Fruit fly (Drosophila melanogaster) whole organism, embryonic: Measurements from ENCODE around the gene CG14866.

Experiments
- Abd-B ChIP-seq: fragments of 200-800 bp; sonication (Bioruptor generic); optimal IDR thresholded peaks from 2 replicates; lab custom pipeline; 2018; ENCODE audit warnings: missing biosample characterization, mild to moderate bottlenecking, missing genetic modification characterization, moderate library complexity
- Adf1 ChIP-seq: fragments of 200-800 bp; sonication (Bioruptor generic); IDR thresholded peaks from 2 replicates; pipeline ENCODE4 v1.3.6; 2022; ENCODE audit warnings: missing biosample characterization, missing genetic modification characterization
- Aef1 ChIP-seq: fragments of 200-800 bp; sonication (Bioruptor generic); IDR thresholded peaks from 3 replicates; pipeline ENCODE4 v1.3.6; 2022; ENCODE audit warnings: missing biosample characterization, missing genetic modification characterization
- Atf6 ChIP-seq: fragments of 200-800 bp; sonication (Bioruptor generic); IDR thresholded peaks from 2 replicates; pipeline ENCODE4 v1.3.6; 2022; ENCODE audit warnings: missing biosample characterization, missing genetic modification characterization
- CG10979 ChIP-seq: fragments of 200-800 bp; sonication (Bioruptor generic); optimal IDR thresholded peaks from 2 replicates; lab custom pipeline; 2018; ENCODE audit warnings: missing biosample characterization, mild to moderate bottlenecking, missing genetic modification characterization, moderate library complexity
- CG11093 ChIP-seq: fragments of 200-800 bp; sonication (Bioruptor generic); IDR thresholded peaks from 3 replicates; pipeline ENCODE4 v1.3.6; 2022; ENCODE audit warnings: missing biosample characterization, missing genetic modification characterization
- CG12155 ChIP-seq: fragments of 200-800 bp; sonication (Bioruptor generic); optimal IDR thresholded peaks from 3 replicates; lab custom pipeline; 2016; ENCODE audit warnings: missing biosample characterization, missing genetic modification characterization
- CG12744 ChIP-seq: fragments of 200-800 bp; sonication (Bioruptor generic); optimal IDR thresholded peaks from 2 replicates; lab custom pipeline; 2016; ENCODE audit warnings: missing biosample characterization, missing genetic modification characterization
- CG13424 ChIP-seq: fragments of 200-800 bp; sonication (Bioruptor generic); optimal IDR thresholded peaks from 2 replicates; lab custom pipeline; 2019; ENCODE audit warnings: missing biosample characterization, mild to moderate bottlenecking, missing genetic modification characterization, moderate library complexity
- CG15011 ChIP-seq: fragments of 200-800 bp; sonication (Bioruptor generic); optimal IDR thresholded peaks from 3 replicates; lab custom pipeline; 2018; ENCODE audit warnings: missing biosample characterization, mild to moderate bottlenecking, missing genetic modification characterization
- CG17385 ChIP-seq: fragments of 200-800 bp; sonication (Bioruptor generic); optimal IDR thresholded peaks from 3 replicates; lab custom pipeline; 2018; ENCODE audit warnings: missing biosample characterization, mild to moderate bottlenecking, missing genetic modification characterization
- CG2116 ChIP-seq: fragments of 200-800 bp; sonication (Bioruptor generic); optimal IDR thresholded peaks from 3 replicates; lab custom pipeline; 2018; ENCODE audit warnings: missing biosample characterization, mild to moderate bottlenecking, missing genetic modification characterization
- CG2199 ChIP-seq: fragments of 200-800 bp; sonication (Bioruptor generic); IDR thresholded peaks from 3 replicates; pipeline ENCODE4 v1.3.6; 2022; ENCODE audit warnings: missing biosample characterization, missing genetic modification characterization
- CG2712 ChIP-seq: fragments of 200-800 bp; optimal IDR thresholded peaks from 3 replicates; lab custom pipeline; 2019; ENCODE audit warnings: missing biosample characterization, mild to moderate bottlenecking, missing genetic modification characterization, moderate library complexity
- CG31365 ChIP-seq: fragments of 200-800 bp; sonication (Bioruptor generic); optimal IDR thresholded peaks from 2 replicates; lab custom pipeline; 2018; ENCODE audit warnings: missing biosample characterization, mild to moderate bottlenecking, missing genetic modification characterization
- CG32767 ChIP-seq: fragments of 200-800 bp; sonication (Bioruptor generic); IDR thresholded peaks from 2 replicates; pipeline ENCODE4 v1.3.6; 2022; ENCODE audit warnings: missing biosample characterization, missing genetic modification characterization
- CG3847 ChIP-seq: fragments of 200-800 bp; sonication (Bioruptor generic); IDR thresholded peaks from 2 replicates; pipeline ENCODE4 v1.3.6; 2022; ENCODE audit warnings: missing biosample characterization, missing genetic modification characterization
- CG3995 ChIP-seq: fragments of 200-800 bp; sonication (Bioruptor generic); optimal IDR thresholded peaks from 3 replicates; lab custom pipeline; 2016; ENCODE audit warnings: missing biosample characterization, missing genetic modification characterization
- CG9932 ChIP-seq: fragments of 200-800 bp; sonication (Bioruptor generic); IDR thresholded peaks from 2 replicates; pipeline ENCODE4 v1.3.6; 2022; ENCODE audit warnings: missing biosample characterization, missing genetic modification characterization
- CTCF ChIP-seq: fragments of 200-800 bp; sonication (Bioruptor generic); optimal IDR thresholded peaks from 2 replicates; lab custom pipeline; 2017; ENCODE audit warnings: missing biosample characterization, mild to moderate bottlenecking, missing genetic modification characterization, moderate library complexity
- CoRest ChIP-seq: fragments of 200-800 bp; sonication (Bioruptor generic); optimal IDR thresholded peaks from 3 replicates; lab custom pipeline; 2018; ENCODE audit warnings: missing biosample characterization, mild to moderate bottlenecking, missing genetic modification characterization, moderate library complexity
- Deaf1 ChIP-seq: fragments of 200-800 bp; optimal IDR thresholded peaks from 3 replicates; lab custom pipeline; 2019; ENCODE audit warnings: missing biosample characterization, mild to moderate bottlenecking, missing genetic modification characterization, moderate library complexity
- Dp ChIP-seq: fragments of 200-800 bp; sonication (Bioruptor generic); optimal IDR thresholded peaks from 2 replicates; lab custom pipeline; 2018; ENCODE audit warnings: missing biosample characterization, mild to moderate bottlenecking, missing genetic modification characterization, moderate library complexity
- Dref ChIP-seq: fragments of 200-800 bp; sonication (Bioruptor generic); IDR thresholded peaks from 2 replicates; pipeline ENCODE4 v1.3.6; 2022; ENCODE audit warnings: missing biosample characterization, missing genetic modification characterization
- E2f2 ChIP-seq: fragments of 200-800 bp; sonication (Bioruptor generic); IDR thresholded peaks from 2 replicates; pipeline ENCODE4 v1.3.6; 2022; ENCODE audit warnings: missing biosample characterization, missing genetic modification characterization
- Fer3 ChIP-seq: fragments of 200-800 bp; sonication (Bioruptor generic); optimal IDR thresholded peaks from 2 replicates; lab custom pipeline; 2018; ENCODE audit warnings: missing biosample characterization, mild to moderate bottlenecking, missing genetic modification characterization, moderate library complexity
- HLH4C ChIP-seq: fragments of 200-800 bp; sonication (Bioruptor generic); IDR thresholded peaks from 3 replicates; pipeline ENCODE4 v1.3.6; 2022; ENCODE audit warnings: missing biosample characterization, missing genetic modification characterization; ENCODE audit not compliant: partially characterized antibody
- HmgZ ChIP-seq: fragments of 200-800 bp; sonication (Bioruptor generic); optimal IDR thresholded peaks from 2 replicates; lab custom pipeline; 2018; ENCODE audit warnings: missing biosample characterization, mild to moderate bottlenecking, missing genetic modification characterization
- Meics ChIP-seq: fragments of 200-800 bp; sonication (Bioruptor generic); optimal IDR thresholded peaks from 2 replicates; lab custom pipeline; 2017; ENCODE audit warnings: missing biosample characterization, mild to moderate bottlenecking, missing genetic modification characterization
- Nf-YC ChIP-seq: fragments of 200-800 bp; optimal IDR thresholded peaks from 3 replicates; lab custom pipeline; 2019; ENCODE audit warnings: missing biosample characterization, mild to moderate bottlenecking, missing genetic modification characterization, moderate library complexity
- Oaz ChIP-seq: fragments of 200-800 bp; sonication (Bioruptor generic); IDR thresholded peaks from 2 replicates; pipeline ENCODE4 v1.3.6; 2022; ENCODE audit warnings: missing biosample characterization, missing genetic modification characterization
- Rfx ChIP-seq: fragments of 200-800 bp; sonication (Bioruptor generic); IDR thresholded peaks from 2 replicates; pipeline ENCODE4 v1.3.6; 2022; ENCODE audit warnings: missing biosample characterization, missing genetic modification characterization
- Scr ChIP-seq: fragments of 200-800 bp; sonication (Bioruptor generic); IDR thresholded peaks from 2 replicates; pipeline ENCODE4 v1.3.6; 2022; ENCODE audit warnings: missing biosample characterization, missing genetic modification characterization; ENCODE audit not compliant: partially characterized antibody
- Sin3A ChIP-seq: fragments of >200 bp; optimal IDR thresholded peaks from 2 replicates; lab custom pipeline; 2018
- Sry-δ ChIP-seq: fragments of 200-800 bp; sonication (Bioruptor generic); optimal IDR thresholded peaks from 2 replicates; lab custom pipeline; 2016; ENCODE audit warnings: missing biosample characterization, missing genetic modification characterization
- bsh ChIP-seq, 2 experiments: fragments of 200-800 bp; sonication (Bioruptor generic); optimal IDR thresholded peaks; 2 replicates each; lab custom pipeline; 2017 to 2018; ENCODE audit warnings: mild to moderate bottlenecking in 2 of 2, missing biosample characterization in 2 of 2, missing genetic modification characterization in 2 of 2, moderate library complexity in 1 of 2
- crp ChIP-seq, 2 experiments: fragments of 200-800 bp; sonication (Bioruptor generic); optimal IDR thresholded peaks; 2 replicates in 1 of 2; 3 replicates in 1 of 2; lab custom pipeline; 2017; ENCODE audit warnings: missing biosample characterization in 2 of 2, missing genetic modification characterization in 2 of 2, mild to moderate bottlenecking in 1 of 2, moderate library complexity in 1 of 2
- h ChIP-seq: fragments of >200 bp; optimal IDR thresholded peaks from 2 replicates; lab custom pipeline; 2017
- knrl ChIP-seq: fragments of 200-800 bp; sonication (Bioruptor generic); IDR thresholded peaks from 3 replicates; pipeline ENCODE4 v1.3.6; 2022; ENCODE audit warnings: missing biosample characterization, missing genetic modification characterization; ENCODE audit not compliant: partially characterized antibody
- lilli ChIP-seq: fragments of 200-800 bp; sonication (Bioruptor generic); optimal IDR thresholded peaks from 3 replicates; lab custom pipeline; 2016; ENCODE audit warnings: missing biosample characterization, missing genetic modification characterization
- mam ChIP-seq: fragments of 200-800 bp; sonication (Bioruptor generic); optimal IDR thresholded peaks from 3 replicates; lab custom pipeline; 2016; ENCODE audit warnings: missing biosample characterization, missing genetic modification characterization
- nerfin-2 ChIP-seq: fragments of 200-800 bp; sonication (Bioruptor generic); IDR thresholded peaks from 2 replicates; pipeline ENCODE4 v1.3.6; 2022; ENCODE audit warnings: missing biosample characterization, missing genetic modification characterization; ENCODE audit not compliant: partially characterized antibody
- nmo ChIP-seq: fragments of 200-800 bp; sonication (Bioruptor generic); optimal IDR thresholded peaks from 2 replicates; lab custom pipeline; 2018; ENCODE audit warnings: missing biosample characterization, mild to moderate bottlenecking, missing genetic modification characterization, moderate library complexity
- pan ChIP-seq, 4 experiments: fragments of >200 bp in 3 of 4; fragments of 200-800 bp in 1 of 4; sonication (Bioruptor generic) in 1 of 4; optimal IDR thresholded peaks in 3 of 4; IDR thresholded peaks in 1 of 4; 2 replicates each; pipeline versions ENCODE4 v1.3.6 to Lab custom; 2017 to 2022; ENCODE audit warnings: missing biosample characterization in 2 of 4, missing genetic modification characterization in 2 of 4, mixed read lengths in 1 of 4
- repo ChIP-seq: fragments of 200-800 bp; sonication (Bioruptor generic); optimal IDR thresholded peaks from 2 replicates; lab custom pipeline; 2016; ENCODE audit warnings: missing biosample characterization, missing genetic modification characterization
- row ChIP-seq: fragments of 200-800 bp; sonication (Bioruptor generic); IDR thresholded peaks from 3 replicates; pipeline ENCODE4 v1.3.6; 2022; ENCODE audit warnings: missing biosample characterization, missing genetic modification characterization
- sens ChIP-seq: fragments of 200-800 bp; sonication (Bioruptor generic); peaks from one replicate; lab custom pipeline; 2016; ENCODE audit warnings: missing biosample characterization, missing genetic modification characterization
- sug ChIP-seq: fragments of 200-800 bp; optimal IDR thresholded peaks from 2 replicates; lab custom pipeline; 2019; ENCODE audit warnings: missing biosample characterization, mild to moderate bottlenecking, missing genetic modification characterization, moderate library complexity
- trem ChIP-seq: fragments of 200-800 bp; optimal IDR thresholded peaks from 3 replicates; lab custom pipeline; 2019; ENCODE audit warnings: missing biosample characterization, mild to moderate bottlenecking, missing genetic modification characterization, moderate library complexity
- twi ChIP-seq: fragments of 200-800 bp; optimal IDR thresholded peaks from 2 replicates; lab custom pipeline; 2019; ENCODE audit warnings: missing biosample characterization, mild to moderate bottlenecking, missing genetic modification characterization, moderate library complexity
- unc-4 ChIP-seq: fragments of 200-800 bp; sonication (Bioruptor generic); IDR thresholded peaks from 2 replicates; pipeline ENCODE4 v1.3.6; 2022; ENCODE audit warnings: missing biosample characterization, missing genetic modification characterization; ENCODE audit not compliant: partially characterized antibody

The CG14866 gene

dm6 chr3R:15330472-15330871 is 14.2 kb downstream of the CG14866 start, which contains the start of gene mRpL9 (continued):
- TF ChIP-seq pan (optimal IDR thresholded peaks at IDR 0.05; lab: Kevin White, UChicago) (no peak), pan (GFP tag; optimal IDR thresholded peaks at IDR 0.05 in 1 of 2, IDR thresholded peaks at IDR 0.05 in 1 of 2) (peak in 1 of 2 experiments; percentile 16), CG12155 (GFP tag; lab: Kevin White, UChicago) (peak; percentile 65), Dp (peak; percentile 61), Meics (GFP tag; lab: Kevin White, UChicago) (peak; percentile 6), Adf1 (GFP tag; lab: Robert Waterston, UW) (no peak), Scr (peak; percentile 27; the same call in 1 of the 2 replicates), CG11093 (GFP tag; lab: Robert Waterston, UW) (no peak), CoRest (tag; lab: Kevin White, UChicago) (peak; percentile 39), sens (GFP tag; lab: Kevin White, UChicago) (peak; percentile 47), Nf-YC (tag; lab: Kevin White, UChicago) (peak; percentile 26), crp (GFP tag; optimal IDR thresholded peaks at IDR 0.05; lab: Kevin White, UChicago) (no peak), CG13424 (peak; percentile 22), Aef1 (GFP tag; lab: Robert Waterston, UW) (no peak), lilli (GFP tag; lab: Kevin White, UChicago) (peak; percentile 28), trem (tag; lab: Kevin White, UChicago) (peak; percentile 67), CG10979 (tag; lab: Kevin White, UChicago) (peak; percentile 14), Atf6 (no peak), knrl (peak; percentile 44; the same call in 1 of the 3 replicates), Sry-δ (GFP tag; lab: Kevin White, UChicago) (peak; percentile 71), sug (peak; percentile 34), CG31365 (tag; lab: Kevin White, UChicago) (no peak), Sin3A (lab: Kevin White, UChicago) (peak; percentile 43), HLH4C (GFP tag; lab: Robert Waterston, UW) (0 out of 3 replicates have a peak, but pooled peaks have one; percentile 48), repo (GFP tag; lab: Kevin White, UChicago) (no peak), CG9932 (GFP tag; lab: Robert Waterston, UW) (peak; percentile 60), Rfx (GFP tag; lab: Robert Waterston, UW) (peak; percentile 47; the same call in 1 of the 2 replicates), CG12744 (GFP tag; lab: Kevin White, UChicago) (peak; percentile 5), unc-4 (GFP tag; lab: Robert Waterston, UW) (peak; percentile 39; the same call in 1 of the 2 replicates), twi (tag; lab: Kevin White, UChicago) (no peak), Oaz (GFP tag; lab: Robert Waterston, UW) (no peak), HmgZ (tag; lab: Kevin White, UChicago) (peak; percentile 58), CG32767 (no peak), Deaf1 (no peak), Dref (GFP tag; lab: Robert Waterston, UW) (peak; percentile 29; the same call in 1 of the 2 replicates), mam (GFP tag; lab: Kevin White, UChicago) (peak; percentile 40), row (GFP tag; lab: Robert Waterston, UW) (peak; percentile 72), CG3847 (GFP tag; lab: Robert Waterston, UW) (peak; percentile 58), CG15011 (GFP tag; lab: Kevin White, UChicago) (no peak), CG3995 (GFP tag; lab: Kevin White, UChicago) (peak; percentile 95), nmo (peak; percentile 34), CTCF (GFP tag; lab: Kevin White, UChicago) (peak; percentile 26), Fer3 (tag; lab: Kevin White, UChicago) (peak; percentile 35), CG2199 (GFP tag; lab: Robert Waterston, UW) (no peak), CG2712 (peak; percentile 34), Abd-B (GFP tag; lab: Kevin White, UChicago) (peak; percentile 91), h (lab: Kevin White, UChicago) (no peak), CG2116 (GFP tag; lab: Kevin White, UChicago) (peak; percentile 16), bsh (GFP tag; optimal IDR thresholded peaks at IDR 0.05; lab: Kevin White, UChicago) (peak in 1 of 2 experiments; percentile 7), CG17385 (no peak), nerfin-2 (GFP tag; lab: Robert Waterston, UW) (no peak), E2f2 (peak; percentile 70)
